Worm (Caenorhabditis elegans) whole organism, young adult: ENCODE measurements around the gene rmd-3.

Experiments used
- C06A6.2 ChIP-seq: fragments of 200-800 bp; sonication (Bioruptor generic); conservative IDR thresholded peaks from 2 replicates; pipeline ENCODE4 v1.3.6; 2022; ENCODE audit warnings: missing genetic modification characterization, missing compliant biosample characterization
- F22D6.2 ChIP-seq: sonication (generic microtip); optimal IDR thresholded peaks from 2 replicates; lab custom pipeline; 2016; ENCODE audit warnings: mild to moderate bottlenecking, missing genetic modification characterization, missing compliant biosample characterization
- F33H1.4 ChIP-seq: fragments of 200-800 bp; sonication (Bioruptor generic); IDR thresholded peaks from 2 replicates; pipeline ENCODE4 v1.3.6; 2022; ENCODE audit warnings: missing genetic modification reagents, missing genetic modification characterization, missing compliant biosample characterization
- F57A8.1 ChIP-seq: fragments of 200-800 bp; sonication (Bioruptor generic); optimal IDR thresholded peaks from 2 replicates; lab custom pipeline; 2018; ENCODE audit warnings: mild to moderate bottlenecking, missing genetic modification characterization, moderate library complexity, missing compliant biosample characterization
- F57C9.4 ChIP-seq: sonication (generic microtip); optimal IDR thresholded peaks from 2 replicates; lab custom pipeline; 2017; ENCODE audit warnings: mild to moderate bottlenecking, missing genetic modification characterization, missing compliant biosample characterization
- K12H6.12 ChIP-seq: fragments of 200-800 bp; sonication (Bioruptor generic); optimal IDR thresholded peaks from 2 replicates; lab custom pipeline; 2018; ENCODE audit warnings: mild to moderate bottlenecking, missing genetic modification characterization, missing compliant biosample characterization
- Y53G8AR.9 ChIP-seq: fragments of 200-800 bp; sonication (Bioruptor generic); conservative IDR thresholded peaks from 2 replicates; pipeline ENCODE4 v1.3.6; 2022; ENCODE audit warnings: missing genetic modification reagents, missing genetic modification characterization, missing compliant biosample characterization
- Y56A3A.18 ChIP-seq: fragments of 200-800 bp; sonication (Bioruptor generic); IDR thresholded peaks from 2 replicates; pipeline ENCODE4 v1.3.6; 2022; ENCODE audit warnings: missing genetic modification reagents, missing genetic modification characterization, missing compliant biosample characterization
- Y67H2A.10 ChIP-seq: fragments of 200-800 bp; sonication (Bioruptor generic); conservative IDR thresholded peaks from 2 replicates; pipeline ENCODE4 v1.3.6; 2022; ENCODE audit warnings: missing genetic modification reagents, missing genetic modification characterization, missing compliant biosample characterization
- athp-1 ChIP-seq: sonication (generic microtip); optimal IDR thresholded peaks from 2 replicates; lab custom pipeline; 2017; ENCODE audit warnings: mild to moderate bottlenecking, missing genetic modification characterization, missing compliant biosample characterization
- chd-7 ChIP-seq: sonication (generic microtip); optimal IDR thresholded peaks from 2 replicates; lab custom pipeline; 2016; ENCODE audit warnings: mild to moderate bottlenecking, missing genetic modification characterization, moderate library complexity, missing compliant biosample characterization
- dpff-1 ChIP-seq: sonication (generic microtip); optimal IDR thresholded peaks from 2 replicates; lab custom pipeline; 2017; ENCODE audit warnings: mild to moderate bottlenecking, missing genetic modification characterization, missing compliant biosample characterization
- dpl-1 ChIP-seq: fragments of 150-350 bp; optimal IDR thresholded peaks from 2 replicates; lab custom pipeline; 2014; ENCODE audit warnings: missing biosample characterization, missing genetic modification reagents, missing genetic modification characterization
- efl-1 ChIP-seq: fragments of 150-350 bp; optimal IDR thresholded peaks from 2 replicates; lab custom pipeline; 2014; ENCODE audit warnings: missing biosample characterization, missing genetic modification reagents, missing genetic modification characterization
- egl-44 ChIP-seq: fragments of 200-800 bp; sonication (Bioruptor generic); IDR thresholded peaks from 2 replicates; pipeline ENCODE4 v1.3.6; 2022; ENCODE audit warnings: missing genetic modification reagents, missing genetic modification characterization, missing compliant biosample characterization
- gei-17 ChIP-seq: fragments of 200-800 bp; sonication (Bioruptor generic); optimal IDR thresholded peaks from 2 replicates; lab custom pipeline; 2018; ENCODE audit warnings: mild to moderate bottlenecking, missing genetic modification characterization, missing compliant biosample characterization
- hlh-26 ChIP-seq: fragments of 200-800 bp; sonication (Bioruptor generic); conservative IDR thresholded peaks from 2 replicates; pipeline ENCODE4 v1.3.6; 2022; ENCODE audit warnings: missing genetic modification reagents, missing genetic modification characterization, missing compliant biosample characterization
- hmg-1.2 ChIP-seq: fragments of 200-800 bp; sonication (Bioruptor generic); IDR thresholded peaks from 2 replicates; pipeline ENCODE4 v1.3.6; 2022; ENCODE audit warnings: missing genetic modification reagents, missing genetic modification characterization, missing compliant biosample characterization
- hmg-20 ChIP-seq: fragments of 200-800 bp; sonication (Bioruptor generic); IDR thresholded peaks from 2 replicates; pipeline ENCODE4 v1.3.6; 2022; ENCODE audit warnings: missing genetic modification reagents, missing genetic modification characterization, missing compliant biosample characterization
- hrde-1 ChIP-seq: sonication (generic microtip); optimal IDR thresholded peaks from 2 replicates; lab custom pipeline; 2016; ENCODE audit warnings: missing genetic modification characterization, mild to moderate bottlenecking, missing compliant biosample characterization, moderate library complexity, missing genotype, missing genetic modification reagents, borderline replicate concordance
- lin-35 ChIP-seq, 3 experiments: fragments of 150-350 bp in 2 of 3; sonication (generic microtip) in 1 of 3; optimal IDR thresholded peaks; 2 replicates each; lab custom pipeline; 2014 to 2018; ENCODE audit warnings: missing biosample characterization in 3 of 3, missing genetic modification characterization in 3 of 3, missing genetic modification reagents in 3 of 3
- lin-54 ChIP-seq: fragments of 200-800 bp; sonication (Bioruptor generic); optimal IDR thresholded peaks from 2 replicates; lab custom pipeline; 2018; ENCODE audit warnings: mild to moderate bottlenecking, missing genetic modification characterization, missing compliant biosample characterization
- lir-1 ChIP-seq: fragments of 200-800 bp; sonication (Bioruptor generic); conservative IDR thresholded peaks from 2 replicates; pipeline ENCODE4 v1.3.6; 2022; ENCODE audit warnings: missing genetic modification reagents, missing genetic modification characterization, missing compliant biosample characterization
- lsl-1 ChIP-seq: fragments of 200-800 bp; sonication (Bioruptor generic); optimal IDR thresholded peaks from 2 replicates; lab custom pipeline; 2018; ENCODE audit warnings: mild to moderate bottlenecking, missing genetic modification characterization, moderate library complexity, missing compliant biosample characterization
- lsy-27 ChIP-seq: sonication (generic microtip); optimal IDR thresholded peaks from 2 replicates; lab custom pipeline; 2017; ENCODE audit warnings: missing genetic modification characterization, mild to moderate bottlenecking, missing compliant biosample characterization, antibody characterized with exemption, missing genotype, borderline replicate concordance; ENCODE audit not compliant: insufficient read depth
- madf-3 ChIP-seq: fragments of 200-800 bp; sonication (Bioruptor generic); IDR thresholded peaks from 2 replicates; pipeline ENCODE4 v1.3.6; 2022; ENCODE audit warnings: missing genetic modification reagents, missing genetic modification characterization, missing compliant biosample characterization
- madf-8 ChIP-seq: fragments of 200-800 bp; sonication (Bioruptor generic); conservative IDR thresholded peaks from 2 replicates; pipeline ENCODE4 v1.3.6; 2022; ENCODE audit warnings: missing genetic modification reagents, missing genetic modification characterization, missing compliant biosample characterization
- mel-28 ChIP-seq: sonication (generic microtip); optimal IDR thresholded peaks from 2 replicates; lab custom pipeline; 2016; ENCODE audit warnings: borderline replicate concordance, mild to moderate bottlenecking, missing genetic modification characterization, missing compliant biosample characterization
- mes-4 ChIP-seq: sonication (generic microtip); optimal IDR thresholded peaks from 2 replicates; lab custom pipeline; 2016; ENCODE audit warnings: missing genotype, missing genetic modification characterization, missing compliant biosample characterization
- nfya-1 ChIP-seq: sonication (generic microtip); optimal IDR thresholded peaks from 2 replicates; lab custom pipeline; 2017; ENCODE audit warnings: antibody characterized with exemption, missing compliant biosample characterization, missing genetic modification characterization, borderline replicate concordance; ENCODE audit not compliant: insufficient read depth
- nfya-2 ChIP-seq: fragments of 200-800 bp; sonication (Bioruptor generic); IDR thresholded peaks from 2 replicates; pipeline ENCODE4 v1.3.6; 2022; ENCODE audit warnings: missing genetic modification reagents, missing genetic modification characterization, missing compliant biosample characterization
- nfyb-1 ChIP-seq: fragments of 200-800 bp; sonication (Bioruptor generic); IDR thresholded peaks from 2 replicates; pipeline ENCODE4 v1.3.6; 2022; ENCODE audit warnings: missing genetic modification reagents, missing genetic modification characterization, missing compliant biosample characterization
- nhr-27 ChIP-seq: fragments of 200-800 bp; sonication (Bioruptor generic); optimal IDR thresholded peaks from 2 replicates; lab custom pipeline; 2018; ENCODE audit warnings: mild to moderate bottlenecking, missing genetic modification characterization, moderate library complexity, missing compliant biosample characterization
- nhr-90 ChIP-seq: sonication (generic microtip); optimal IDR thresholded peaks from 2 replicates; lab custom pipeline; 2016; ENCODE audit warnings: missing genotype, mild to moderate bottlenecking, missing genetic modification characterization, missing compliant biosample characterization
- pbrm-1 ChIP-seq: fragments of 200-800 bp; sonication (Bioruptor generic); IDR thresholded peaks from 2 replicates; pipeline ENCODE4 v1.3.6; 2022; ENCODE audit warnings: missing genetic modification reagents, missing genetic modification characterization, missing compliant biosample characterization
- rcor-1 ChIP-seq: fragments of 200-800 bp; sonication (Bioruptor generic); IDR thresholded peaks from 2 replicates; pipeline ENCODE4 v1.3.6; 2022; ENCODE audit warnings: missing genetic modification reagents, missing genetic modification characterization, missing compliant biosample characterization
- rec-8 ChIP-seq, 2 experiments: sonication (generic microtip); optimal IDR thresholded peaks; 2 replicates each; lab custom pipeline; 2016; ENCODE audit warnings: mild to moderate bottlenecking in 2 of 2, missing genetic modification characterization in 2 of 2, missing genetic modification reagents in 2 of 2, missing genotype in 2 of 2, missing biosample characterization in 1 of 2, missing compliant biosample characterization in 1 of 2, moderate library complexity in 1 of 2
- repo-1 ChIP-seq: sonication (generic microtip); optimal IDR thresholded peaks from 2 replicates; lab custom pipeline; 2017; ENCODE audit warnings: mild to moderate bottlenecking, missing genetic modification characterization, missing compliant biosample characterization
- snpc-1.1 ChIP-seq: sonication (generic microtip); optimal IDR thresholded peaks from 2 replicates; lab custom pipeline; 2017; ENCODE audit warnings: missing genetic modification characterization, mild to moderate bottlenecking, missing compliant biosample characterization, antibody characterized with exemption, moderate library complexity, missing genotype, missing genetic modification reagents; ENCODE audit not compliant: insufficient read depth
- snpc-3.4 ChIP-seq: sonication (generic microtip); optimal IDR thresholded peaks from 2 replicates; lab custom pipeline; 2017; ENCODE audit warnings: missing genetic modification characterization, mild to moderate bottlenecking, missing compliant biosample characterization, antibody characterized with exemption, moderate library complexity, missing genotype, missing genetic modification reagents
- somi-1 ChIP-seq: fragments of 200-800 bp; sonication (Bioruptor generic); optimal IDR thresholded peaks from 2 replicates; lab custom pipeline; 2018; ENCODE audit warnings: mild to moderate bottlenecking, missing genetic modification characterization, missing compliant biosample characterization
- tbp1 ChIP-seq: fragments of 200-800 bp; sonication (Bioruptor generic); optimal IDR thresholded peaks from 2 replicates; lab custom pipeline; 2018; ENCODE audit warnings: mild to moderate bottlenecking, missing genetic modification characterization, missing compliant biosample characterization
- tlf-1 ChIP-seq: fragments of 200-800 bp; sonication (Bioruptor generic); optimal IDR thresholded peaks from 2 replicates; lab custom pipeline; 2018; ENCODE audit warnings: mild to moderate bottlenecking, missing genetic modification characterization, missing compliant biosample characterization
- unc-130 ChIP-seq: sonication (generic microtip); optimal IDR thresholded peaks from 2 replicates; lab custom pipeline; 2016; ENCODE audit warnings: missing genetic modification reagents, missing genetic modification characterization, missing compliant biosample characterization
- zfh-2 ChIP-seq: fragments of 200-800 bp; sonication (Bioruptor generic); conservative IDR thresholded peaks from 2 replicates; pipeline ENCODE4 v1.3.6; 2022; ENCODE audit warnings: missing genetic modification reagents, missing genetic modification characterization, missing compliant biosample characterization
- ztf-18 ChIP-seq: sonication (generic microtip); optimal IDR thresholded peaks from 2 replicates; lab custom pipeline; 2016; ENCODE audit warnings: missing genotype, mild to moderate bottlenecking, missing genetic modification characterization, missing compliant biosample characterization
- ztf-26 ChIP-seq: sonication (generic microtip); optimal IDR thresholded peaks from 2 replicates; lab custom pipeline; 2017; ENCODE audit warnings: missing genetic modification characterization, missing compliant biosample characterization

rmd-3 gene

DNA sequence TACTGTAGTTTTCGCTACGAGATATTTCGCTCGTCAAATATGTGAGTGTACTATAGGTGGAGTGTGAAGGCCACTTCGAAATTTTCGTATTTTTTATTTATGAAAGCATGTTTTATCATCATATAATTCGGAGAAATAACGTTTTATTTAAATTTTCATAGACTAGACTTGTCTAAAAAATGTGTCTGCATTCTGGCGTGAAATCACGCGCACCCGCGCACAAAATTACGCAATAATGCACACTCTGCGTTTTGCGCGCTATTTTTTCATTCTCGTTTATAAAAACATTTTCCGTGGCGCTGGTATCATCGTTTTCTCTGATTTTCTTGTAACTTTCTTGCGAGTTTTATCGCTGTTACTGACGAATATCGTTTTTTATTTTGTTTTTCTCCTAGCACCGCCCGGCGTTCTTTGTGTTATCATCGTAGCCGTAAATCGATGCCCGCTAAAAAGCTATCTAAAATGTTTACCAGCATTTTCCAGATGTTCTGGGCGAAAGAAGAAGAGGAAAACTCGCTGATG lies 42.1 kb downstream of the rmd-3 start, which contains the start of gene saps-1 (continued):
- TF ChIP-seq nfyb-1 (GFP tag; lab: Robert Waterston, UW) (0 out of 2 replicates have a peak, but pooled peaks have one; percentile 44), K12H6.12 (tag; lab: Kevin White, UChicago) (no peak), hmg-20 (GFP tag; lab: Robert Waterston, UW) (no peak), lin-54 (GFP tag; lab: Kevin White, UChicago) (peak; percentile 68), gei-17 (GFP tag; lab: Kevin White, UChicago) (no peak), nfya-1 (tag; lab: Kevin White, UChicago) (no peak), madf-3 (GFP tag; lab: Robert Waterston, UW) (0 out of 2 replicates have a peak, but pooled peaks have one; percentile 35), F22D6.2 (tag; lab: Kevin White, UChicago) (no peak), nhr-27 (tag; lab: Kevin White, UChicago) (no peak), Y53G8AR.9 (GFP tag; lab: Robert Waterston, UW) (no peak), mes-4 (tag; lab: Kevin White, UChicago) (no peak), snpc-3.4 (tag; lab: Kevin White, UChicago) (peak; percentile 54), ztf-26 (tag; lab: Kevin White, UChicago) (no peak), F57C9.4 (tag; lab: Kevin White, UChicago) (no peak), unc-130 (no peak), lsy-27 (tag; lab: Kevin White, UChicago) (no peak), mel-28 (no peak), dpl-1 (GFP tag; lab: Kevin White, UChicago) (peak; percentile 77), tbp1 (GFP tag; lab: Kevin White, UChicago) (peak; percentile 56), nfya-2 (GFP tag; lab: Robert Waterston, UW) (no peak), efl-1 (GFP tag; lab: Kevin White, UChicago) (peak; percentile 87), C06A6.2 (no peak), lir-1 (GFP tag; lab: Robert Waterston, UW) (no peak), F57A8.1 (GFP tag; lab: Kevin White, UChicago) (no peak), athp-1 (tag; lab: Kevin White, UChicago) (peak; percentile 30), pbrm-1 (GFP tag; lab: Robert Waterston, UW) (peak; percentile 58; the same call in 1 of the 2 replicates), lin-35 (GFP tag; optimal IDR thresholded peaks at IDR 0.05; lab: Kevin White, UChicago) (peak in 1 of 3 experiments; percentile 21), hlh-26 (no peak), rec-8 (tag; optimal IDR thresholded peaks at IDR 0.05; lab: Kevin White, UChicago) (no peak), somi-1 (no peak), Y56A3A.18 (no peak), hmg-1.2 (GFP tag; lab: Robert Waterston, UW) (peak; percentile 39; the same call in 1 of the 2 replicates), repo-1 (tag; lab: Kevin White, UChicago) (no peak), F33H1.4 (GFP tag; lab: Robert Waterston, UW) (peak; percentile 76), zfh-2 (no peak), madf-8 (GFP tag; lab: Robert Waterston, UW) (peak; percentile 95), snpc-1.1 (tag; lab: Kevin White, UChicago) (peak; percentile 18), chd-7 (no peak), hrde-1 (peak; percentile 1), nhr-90 (tag; lab: Kevin White, UChicago) (no peak), dpff-1 (tag; lab: Kevin White, UChicago) (no peak), rcor-1 (GFP tag; lab: Robert Waterston, UW) (peak; percentile 53; the same call in 1 of the 2 replicates), egl-44 (no peak), lsl-1 (GFP tag; lab: Kevin White, UChicago) (peak; percentile 95), Y67H2A.10 (GFP tag; lab: Robert Waterston, UW) (no peak), ztf-18 (tag; lab: Kevin White, UChicago) (peak; percentile 27), tlf-1 (peak; percentile 22)
